Fruit fly (Drosophila melanogaster) whole organism, larva: ENCODE measurements around the gene wge.

Experiments used
- noc ChIP-seq: fragments of 200-800 bp; sonication (Bioruptor generic); optimal IDR thresholded peaks from 3 replicates; lab custom pipeline; 2019; ENCODE audit warnings: missing biosample characterization, mild to moderate bottlenecking, missing genetic modification characterization, moderate library complexity

Gene wge

dm6 chr3R:22718937-22719606, 1.9 kb downstream of the wge start:
- TF ChIP-seq noc: no peak

DNA sequence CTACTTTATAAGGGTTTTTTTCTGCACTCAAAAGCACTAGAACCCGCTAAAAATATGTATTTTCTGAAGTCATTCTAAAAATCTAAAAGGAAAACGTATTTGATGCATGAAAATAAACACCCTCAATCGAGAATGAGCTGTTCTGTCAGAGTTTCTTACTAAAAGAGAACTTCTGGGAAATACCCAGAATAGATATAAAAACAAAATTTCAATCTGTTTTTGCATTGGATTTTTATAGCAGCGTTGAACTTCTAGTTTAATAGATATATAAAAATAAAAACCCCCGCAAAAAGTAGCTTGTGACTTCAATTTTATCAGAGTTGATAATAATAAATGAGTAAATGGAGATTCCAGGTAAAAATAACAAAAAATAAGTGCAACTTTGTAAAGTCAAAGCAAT, 2.5 kb downstream of the wge start:
- no peak for TF ChIP-seq noc

DNA sequence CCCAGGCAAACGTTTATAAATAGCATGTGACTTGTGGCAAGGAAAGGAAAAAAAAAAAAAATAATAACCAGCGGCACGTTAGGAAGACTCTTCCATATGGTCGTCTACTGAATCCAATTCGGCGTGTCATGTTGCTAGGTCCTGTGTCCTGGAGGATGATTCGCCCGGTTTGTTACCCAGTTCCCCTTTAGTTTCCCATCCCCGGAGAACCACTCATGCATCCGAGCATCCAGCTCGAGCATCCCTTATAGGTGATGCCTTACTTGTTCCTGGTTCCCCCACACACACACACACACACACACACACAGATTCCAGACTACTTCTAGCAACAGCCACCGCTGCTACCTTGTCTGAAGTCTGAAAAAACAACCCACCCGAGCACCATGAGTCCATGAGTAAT, 3.1 kb downstream of the wge start:
- TF ChIP-seq noc: no peak

- TF ChIP-seq noc: no peak
These were observed 10.3 kb downstream of the wge start, which contains the start of gene CG4907 for dm6 chr3R:22710662-22711061. TSS of gene CG4907 (minus strand) at chr3R:22710762.

dm6 chr3R:22707178-22707577, 13.8 kb downstream of the wge start, which contains the start of gene CG13842:
TSS of gene CG13842 (minus strand) at chr3R:22707278.
- TF ChIP-seq noc: no peak

DNA sequence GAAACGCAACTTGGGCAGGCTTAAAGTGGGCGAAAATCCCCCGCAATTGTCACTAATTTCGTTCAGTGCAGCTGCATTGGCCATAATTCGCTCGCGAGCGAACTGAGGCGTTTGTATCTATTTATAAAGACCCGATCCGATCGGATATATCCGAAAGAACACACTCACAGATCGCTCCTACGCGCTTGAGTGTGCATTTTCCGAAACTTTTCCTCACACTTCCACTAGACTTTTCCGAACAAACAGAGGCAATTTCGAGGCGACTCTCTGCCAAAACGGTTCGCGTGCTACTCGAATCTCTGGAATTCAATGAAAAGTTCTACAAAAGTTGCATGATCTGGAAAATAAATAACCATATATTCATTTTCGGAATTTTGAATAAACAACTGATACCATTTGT, 19.2 kb downstream of the wge start, which contains the start of the genes CG6972 and CCAP:
CG6972 (plus strand) TSS at position 215 of the 400 bp plus-strand sequence.
CCAP (minus strand) TSS at position 292 of the 400 bp plus-strand sequence.
- TF ChIP-seq noc: no peak

dm6 chr3R:22698208-22698607, 22.7 kb downstream of the wge start, which contains the start of gene Cyp6d4:
TSS of gene Cyp6d4 (plus strand) at chr3R:22698319.
- no peak for TF ChIP-seq noc

- no peak for TF ChIP-seq noc
These were observed 26.3 kb downstream of the wge start, which contains the start of gene cd for dm6 chr3R:22694659-22695058. TSS of gene cd (plus strand) at chr3R:22694959.

DNA sequence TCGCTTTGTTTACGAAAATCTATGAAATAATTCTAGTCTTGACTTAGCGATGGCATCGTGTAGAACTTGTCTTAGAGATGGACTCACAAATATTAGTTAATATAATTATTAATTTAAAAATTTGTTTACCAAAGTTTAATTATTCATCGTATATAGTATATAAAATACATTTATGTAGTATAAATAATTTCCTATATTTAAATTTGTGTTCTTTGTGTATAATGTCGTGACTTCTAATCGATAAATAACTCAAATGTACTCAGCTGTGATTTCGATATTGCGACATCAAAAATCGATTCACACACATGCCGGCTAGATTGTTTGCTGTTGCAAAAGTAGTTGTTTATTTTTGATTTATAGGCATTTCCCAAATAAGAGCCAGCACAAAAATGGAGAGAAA, 30.6 kb downstream of the wge start, which contains the start of the genes wfs1 and Nup133:
wfs1 (minus strand) TSS at position 70 of the 400 bp plus-strand sequence.
Nup133 (plus strand) TSS at position 297 of the 400 bp plus-strand sequence.
- TF ChIP-seq noc: peak; percentile 73

DNA sequence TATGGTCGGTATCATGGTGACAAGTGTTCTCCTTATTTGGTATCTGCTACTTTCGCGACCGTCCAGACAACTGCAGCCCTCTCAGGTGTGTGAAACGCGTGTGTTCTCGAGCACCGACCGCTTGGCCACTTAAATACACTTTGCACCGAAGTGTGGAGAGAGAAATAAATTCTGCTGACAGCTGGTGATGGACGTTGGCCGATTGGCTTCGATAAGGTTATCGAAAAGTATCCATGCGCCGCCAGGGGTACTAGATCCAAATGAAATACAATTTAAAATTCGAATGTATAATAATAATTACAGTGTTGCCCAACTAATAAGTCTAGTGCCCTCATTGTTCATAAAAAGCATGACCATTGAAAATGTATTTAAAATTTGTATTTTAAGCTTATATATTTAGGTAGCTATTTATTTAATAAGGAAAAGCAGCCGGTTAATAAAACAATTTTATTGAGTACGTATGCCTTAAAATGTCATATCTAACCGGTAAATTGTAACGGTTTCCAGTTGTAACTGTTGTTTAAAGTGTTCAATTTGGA, 34.5 kb downstream of the wge start, which contains the start of the genes Gclm and CG17625:
Gclm (minus strand) TSS at position 175 of the 539 bp plus-strand sequence.
CG17625 (plus strand) TSS at position 514 of the 539 bp plus-strand sequence.
- peak; percentile 67 for TF ChIP-seq noc

DNA sequence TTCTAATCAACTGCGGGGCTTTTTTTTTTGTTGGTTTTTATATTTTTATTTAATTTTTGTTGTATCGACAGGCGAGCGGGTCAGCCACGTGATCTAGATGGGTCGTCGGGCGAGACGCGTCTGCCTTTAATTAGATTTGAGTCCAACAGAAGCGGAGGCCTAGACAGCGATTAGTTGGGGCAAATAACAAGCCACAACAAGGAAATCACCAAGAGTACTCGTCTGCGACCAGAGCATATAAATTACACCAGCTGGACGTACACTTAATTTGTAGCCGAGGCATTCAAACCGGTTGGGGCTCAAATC, 36.0 kb downstream of the wge start:
- no peak for TF ChIP-seq noc

dm6 chr3R:22684044-22684947, 36.7 kb downstream of the wge start:
- peak; percentile 94 for TF ChIP-seq noc

- no peak for TF ChIP-seq noc
These were observed 45.5 kb downstream of the wge start for dm6 chr3R:22675447-22675846.

DNA sequence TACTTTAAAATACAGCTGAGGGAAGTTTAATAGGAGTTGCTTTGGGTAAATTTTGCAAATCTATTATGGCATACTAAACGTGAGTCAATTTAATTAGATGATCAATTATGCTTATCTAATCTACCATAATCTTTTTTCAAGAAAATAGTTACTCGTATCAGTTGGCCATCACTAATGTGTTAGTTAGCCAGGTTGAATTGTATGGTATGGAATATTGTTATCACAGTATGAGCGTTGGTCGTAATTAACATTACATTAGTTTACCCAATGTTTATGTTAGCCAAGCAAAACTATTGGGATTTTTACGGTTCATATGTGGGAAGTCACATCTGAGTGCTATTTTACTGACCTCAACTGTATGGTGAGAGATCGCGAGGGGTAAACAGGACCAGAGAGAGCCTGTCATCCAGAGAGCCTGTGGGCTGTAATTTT, 47.4 kb downstream of the wge start:
- peak; percentile 49 for TF ChIP-seq noc

- TF ChIP-seq noc: no peak
These were observed 48.1 kb downstream of the wge start for dm6 chr3R:22672695-22673346.

dm6 chr3R:22669789-22670426, 51.0 kb downstream of the wge start:
- TF ChIP-seq noc: no peak
